Fruit fly (Drosophila melanogaster) whole organism, embryonic: Measurements from ENCODE around the gene CG10750.

Experiments
- Bdp1 ChIP-seq: fragments of 200-800 bp; sonication (Bioruptor generic); optimal IDR thresholded peaks from 3 replicates; lab custom pipeline; 2016; ENCODE audit warnings: missing biosample characterization, missing genetic modification characterization
- CG10267 ChIP-seq: fragments of 200-800 bp; sonication (Bioruptor generic); optimal IDR thresholded peaks from 2 replicates; lab custom pipeline; 2018; ENCODE audit warnings: missing biosample characterization, mild to moderate bottlenecking, missing genetic modification characterization, moderate library complexity
- CG10462 ChIP-seq: fragments of 200-800 bp; sonication (Bioruptor generic); optimal IDR thresholded peaks from 2 replicates; lab custom pipeline; 2016; ENCODE audit warnings: missing biosample characterization, missing genetic modification characterization
- CG10979 ChIP-seq: fragments of 200-800 bp; sonication (Bioruptor generic); optimal IDR thresholded peaks from 2 replicates; lab custom pipeline; 2018; ENCODE audit warnings: missing biosample characterization, mild to moderate bottlenecking, missing genetic modification characterization, moderate library complexity
- CG11560 ChIP-seq: fragments of 200-800 bp; sonication (Bioruptor generic); IDR thresholded peaks from 3 replicates; pipeline ENCODE4 v1.3.6; 2022; ENCODE audit warnings: missing biosample characterization, missing genetic modification characterization
- CG12659 ChIP-seq: fragments of 200-800 bp; sonication (Bioruptor generic); optimal IDR thresholded peaks from 3 replicates; lab custom pipeline; 2017; ENCODE audit warnings: mild to moderate bottlenecking, missing biosample characterization, missing genetic modification reagents, missing genetic modification characterization
- CG15601 ChIP-seq: fragments of 200-800 bp; sonication (Bioruptor generic); optimal IDR thresholded peaks from 3 replicates; lab custom pipeline; 2019; ENCODE audit warnings: missing biosample characterization, mild to moderate bottlenecking, missing genetic modification characterization, moderate library complexity
- CG16779 ChIP-seq: fragments of 200-800 bp; sonication (Bioruptor generic); IDR thresholded peaks from 2 replicates; pipeline ENCODE4 v1.3.6; 2022; ENCODE audit warnings: missing biosample characterization, missing genetic modification characterization
- CG16863 ChIP-seq: fragments of 200-800 bp; sonication (Bioruptor generic); optimal IDR thresholded peaks from 3 replicates; lab custom pipeline; 2016; ENCODE audit warnings: missing biosample characterization, missing genetic modification characterization
- CG2875 ChIP-seq: fragments of 200-800 bp; sonication (Bioruptor generic); optimal IDR thresholded peaks from 2 replicates; lab custom pipeline; 2017; ENCODE audit warnings: missing biosample characterization, mild to moderate bottlenecking, missing genetic modification characterization, missing genetic modification reagents
- CG2889 ChIP-seq: fragments of 200-800 bp; sonication (Bioruptor generic); IDR thresholded peaks from 3 replicates; pipeline ENCODE4 v1.3.6; 2022; ENCODE audit warnings: missing biosample characterization, missing genetic modification characterization
- CG4424 ChIP-seq: fragments of 200-800 bp; sonication (Bioruptor generic); optimal IDR thresholded peaks from 3 replicates; lab custom pipeline; 2016; ENCODE audit warnings: missing biosample characterization, missing genetic modification characterization
- CG4617 ChIP-seq: fragments of 200-800 bp; sonication (Bioruptor generic); optimal IDR thresholded peaks from 3 replicates; lab custom pipeline; 2016; ENCODE audit warnings: missing biosample characterization, missing genetic modification characterization, borderline replicate concordance
- CG7357 ChIP-seq: fragments of 200-800 bp; sonication (Bioruptor generic); IDR thresholded peaks from 3 replicates; pipeline ENCODE4 v1.3.6; 2022; ENCODE audit warnings: missing biosample characterization, missing genetic modification characterization
- CG7556 ChIP-seq: fragments of 200-800 bp; sonication (Bioruptor generic); optimal IDR thresholded peaks from 2 replicates; lab custom pipeline; 2017; ENCODE audit warnings: missing biosample characterization, mild to moderate bottlenecking, missing genetic modification characterization
- CG7928 ChIP-seq: fragments of 200-800 bp; sonication (Bioruptor generic); optimal IDR thresholded peaks from 2 replicates; lab custom pipeline; 2017; ENCODE audit warnings: missing biosample characterization, mild to moderate bottlenecking, missing genetic modification characterization
- CG8281 ChIP-seq: fragments of 200-800 bp; sonication (Bioruptor generic); optimal IDR thresholded peaks from 2 replicates; lab custom pipeline; 2018; ENCODE audit warnings: missing biosample characterization, mild to moderate bottlenecking, missing genetic modification characterization, moderate library complexity
- Camta ChIP-seq: fragments of 200-800 bp; sonication (Bioruptor generic); optimal IDR thresholded peaks from 2 replicates; lab custom pipeline; 2016; ENCODE audit warnings: missing biosample characterization, missing genetic modification characterization
- Dip2 ChIP-seq: fragments of 200-800 bp; sonication (Bioruptor generic); IDR thresholded peaks from 2 replicates; pipeline ENCODE4 v1.3.6; 2022; ENCODE audit warnings: missing biosample characterization, missing genetic modification characterization
- E2f2 ChIP-seq: fragments of 200-800 bp; sonication (Bioruptor generic); IDR thresholded peaks from 2 replicates; pipeline ENCODE4 v1.3.6; 2022; ENCODE audit warnings: missing biosample characterization, missing genetic modification characterization
- H2.0 ChIP-seq: fragments of 200-800 bp; sonication (Bioruptor generic); IDR thresholded peaks from 2 replicates; pipeline ENCODE4 v1.3.6; 2022; ENCODE audit warnings: missing biosample characterization, missing genetic modification characterization
- HLH4C ChIP-seq: fragments of 200-800 bp; sonication (Bioruptor generic); IDR thresholded peaks from 3 replicates; pipeline ENCODE4 v1.3.6; 2022; ENCODE audit warnings: missing biosample characterization, missing genetic modification characterization; ENCODE audit not compliant: partially characterized antibody
- Jarid2 ChIP-seq: fragments of 200-800 bp; sonication (Bioruptor generic); optimal IDR thresholded peaks from 3 replicates; lab custom pipeline; 2017; ENCODE audit warnings: mild to moderate bottlenecking, missing biosample characterization, missing genetic modification reagents, missing genetic modification characterization
- Med ChIP-seq: fragments of 200-800 bp; sonication (Bioruptor generic); peaks from one replicate; lab custom pipeline; 2016; ENCODE audit warnings: missing biosample characterization, missing genetic modification characterization, mild to moderate bottlenecking, inconsistent platforms, moderate library complexity
- NK7.1 ChIP-seq: fragments of 200-800 bp; sonication (Bioruptor generic); optimal IDR thresholded peaks from 3 replicates; lab custom pipeline; 2016; ENCODE audit warnings: missing biosample characterization, missing genetic modification characterization
- Ravus ChIP-seq: fragments of 200-800 bp; sonication (Bioruptor generic); IDR thresholded peaks from 2 replicates; pipeline ENCODE4 v1.3.6; 2022; ENCODE audit warnings: missing biosample characterization, missing genetic modification characterization
- Sry-δ ChIP-seq: fragments of 200-800 bp; sonication (Bioruptor generic); optimal IDR thresholded peaks from 2 replicates; lab custom pipeline; 2016; ENCODE audit warnings: missing biosample characterization, missing genetic modification characterization
- Ssrp ChIP-seq: fragments of 200-800 bp; sonication (Bioruptor generic); optimal IDR thresholded peaks from 2 replicates; lab custom pipeline; 2018; ENCODE audit warnings: missing biosample characterization, mild to moderate bottlenecking, missing genetic modification characterization, moderate library complexity
- TFAM ChIP-seq: fragments of 200-800 bp; sonication (Bioruptor generic); optimal IDR thresholded peaks from 2 replicates; lab custom pipeline; 2017; ENCODE audit warnings: missing biosample characterization, missing genetic modification characterization, inconsistent platforms
- ato ChIP-seq: fragments of 200-800 bp; sonication (Bioruptor generic); IDR thresholded peaks from 2 replicates; pipeline ENCODE4 v1.3.6; 2022; ENCODE audit warnings: missing biosample characterization, missing genetic modification characterization; ENCODE audit not compliant: partially characterized antibody
- az2 ChIP-seq: fragments of 200-800 bp; sonication (Bioruptor generic); optimal IDR thresholded peaks from 3 replicates; lab custom pipeline; 2016; ENCODE audit warnings: missing biosample characterization, missing genetic modification characterization
- jumu ChIP-seq: fragments of 200-800 bp; sonication (Bioruptor generic); optimal IDR thresholded peaks from 3 replicates; lab custom pipeline; 2016; ENCODE audit warnings: missing biosample characterization, missing genetic modification characterization
- nau ChIP-seq: fragments of 200-800 bp; sonication (Bioruptor generic); optimal IDR thresholded peaks from 3 replicates; lab custom pipeline; 2017; ENCODE audit warnings: missing biosample characterization, mild to moderate bottlenecking, missing genetic modification characterization, missing genetic modification reagents
- nerfin-2 ChIP-seq: fragments of 200-800 bp; sonication (Bioruptor generic); IDR thresholded peaks from 2 replicates; pipeline ENCODE4 v1.3.6; 2022; ENCODE audit warnings: missing biosample characterization, missing genetic modification characterization; ENCODE audit not compliant: partially characterized antibody
- scrt ChIP-seq: fragments of 200-800 bp; sonication (Bioruptor generic); optimal IDR thresholded peaks from 2 replicates; lab custom pipeline; 2018; ENCODE audit warnings: missing biosample characterization, mild to moderate bottlenecking, missing genetic modification characterization, moderate library complexity
- sens ChIP-seq: fragments of 200-800 bp; sonication (Bioruptor generic); peaks from one replicate; lab custom pipeline; 2016; ENCODE audit warnings: missing biosample characterization, missing genetic modification characterization
- trem ChIP-seq: fragments of 200-800 bp; optimal IDR thresholded peaks from 3 replicates; lab custom pipeline; 2019; ENCODE audit warnings: missing biosample characterization, mild to moderate bottlenecking, missing genetic modification characterization, moderate library complexity
- vfl ChIP-seq: fragments of 200-800 bp; sonication (Bioruptor generic); optimal IDR thresholded peaks from 2 replicates; lab custom pipeline; 2016; ENCODE audit warnings: missing biosample characterization, missing genetic modification characterization
- zen ChIP-seq: fragments of 200-800 bp; sonication (Bioruptor generic); optimal IDR thresholded peaks from 3 replicates; lab custom pipeline; 2018; ENCODE audit warnings: missing biosample characterization, mild to moderate bottlenecking, missing genetic modification characterization, moderate library complexity
- zfh1 ChIP-seq: fragments of 200-800 bp; sonication (Bioruptor generic); IDR thresholded peaks from 3 replicates; pipeline ENCODE4 v1.3.6; 2022; ENCODE audit warnings: missing biosample characterization, missing genetic modification characterization

The CG10750 gene

DNA sequence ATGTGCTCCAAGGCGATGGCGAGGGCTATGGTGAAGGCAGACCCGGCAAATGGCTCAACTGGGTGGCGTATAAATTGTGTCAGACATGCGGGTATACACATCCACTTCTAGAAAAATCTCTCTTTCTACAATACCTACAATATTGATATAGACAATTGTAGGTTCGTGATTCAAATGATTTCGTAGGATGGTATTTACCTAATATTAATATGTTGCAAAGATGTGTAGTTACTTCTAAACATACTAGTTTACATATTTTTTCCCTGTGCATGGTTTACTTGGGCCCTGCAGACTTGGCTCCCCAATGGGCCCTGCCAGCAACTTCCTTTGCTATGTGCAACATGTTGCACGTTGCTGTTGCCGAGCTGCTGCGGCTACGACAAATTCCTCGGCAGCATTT, 42.0 kb downstream of the CG10750 start (continued):
- TF ChIP-seq CG10979 (tag; lab: Kevin White, UChicago), result peak; percentile 81
- peak; percentile 45; the same call in 1 of the 2 replicates for TF ChIP-seq H2.0
- TF ChIP-seq CG8281 (tag; lab: Kevin White, UChicago), result no peak
- TF ChIP-seq E2f2 (GFP tag; lab: Robert Waterston, UW), result no peak; the same call in 1 of the 2 replicates
- no peak for TF ChIP-seq Camta (GFP tag; lab: Kevin White, UChicago)
- TF ChIP-seq trem (tag; lab: Kevin White, UChicago), result peak; percentile 34
- peak; percentile 64 for TF ChIP-seq Ssrp (tag; lab: Kevin White, UChicago)
- TF ChIP-seq zfh1 (GFP tag; lab: Robert Waterston, UW), result peak; percentile 63; the same call in 2 of the 3 replicates
- no peak for TF ChIP-seq CG10462 (GFP tag; lab: Kevin White, UChicago)
- TF ChIP-seq nerfin-2 (GFP tag; lab: Robert Waterston, UW), result no peak
- no peak for TF ChIP-seq NK7.1 (GFP tag; lab: Kevin White, UChicago)
- TF ChIP-seq TFAM, result no peak
- TF ChIP-seq CG10267 (tag; lab: Kevin White, UChicago), result peak; percentile 56
- no peak for TF ChIP-seq Ravus (GFP tag; lab: Robert Waterston, UW)
- no peak for TF ChIP-seq Jarid2
- no peak for TF ChIP-seq CG11560 (tag; lab: Robert Waterston, UW)
- no peak for TF ChIP-seq CG4617 (GFP tag; lab: Kevin White, UChicago)
- TF ChIP-seq CG2889 (GFP tag; lab: Robert Waterston, UW), result no peak
- TF ChIP-seq Bdp1 (GFP tag; lab: Kevin White, UChicago), result peak; percentile 5
- TF ChIP-seq CG7556 (GFP tag; lab: Kevin White, UChicago), result peak; percentile 26
- TF ChIP-seq CG4424 (GFP tag; lab: Kevin White, UChicago), result peak; percentile 70
- no peak for TF ChIP-seq zen (tag; lab: Kevin White, UChicago)
- no peak for TF ChIP-seq CG16779 (GFP tag; lab: Robert Waterston, UW)
- peak; percentile 1 for TF ChIP-seq CG12659
- no peak for TF ChIP-seq ato (GFP tag; lab: Robert Waterston, UW)
- peak; percentile 58 for TF ChIP-seq az2
- TF ChIP-seq CG16863 (GFP tag; lab: Kevin White, UChicago), result peak; percentile 42
- TF ChIP-seq HLH4C (GFP tag; lab: Robert Waterston, UW), result no peak
- TF ChIP-seq CG7928 (GFP tag; lab: Kevin White, UChicago), result no peak
- TF ChIP-seq nau (GFP tag; lab: Kevin White, UChicago), result no peak
- TF ChIP-seq CG7357, result peak; percentile 13; the same call in 1 of the 3 replicates
- TF ChIP-seq Sry-δ (GFP tag; lab: Kevin White, UChicago), result no peak
- TF ChIP-seq CG15601, result peak; percentile 55
- no peak for TF ChIP-seq scrt (GFP tag; lab: Kevin White, UChicago)
- TF ChIP-seq jumu (GFP tag; lab: Kevin White, UChicago), result no peak
- no peak for TF ChIP-seq Dip2 (GFP tag; lab: Robert Waterston, UW)
- peak; percentile 50 for TF ChIP-seq CG2875 (GFP tag; lab: Kevin White, UChicago)
- TF ChIP-seq, all 482 proteins: peak for 130

DNA sequence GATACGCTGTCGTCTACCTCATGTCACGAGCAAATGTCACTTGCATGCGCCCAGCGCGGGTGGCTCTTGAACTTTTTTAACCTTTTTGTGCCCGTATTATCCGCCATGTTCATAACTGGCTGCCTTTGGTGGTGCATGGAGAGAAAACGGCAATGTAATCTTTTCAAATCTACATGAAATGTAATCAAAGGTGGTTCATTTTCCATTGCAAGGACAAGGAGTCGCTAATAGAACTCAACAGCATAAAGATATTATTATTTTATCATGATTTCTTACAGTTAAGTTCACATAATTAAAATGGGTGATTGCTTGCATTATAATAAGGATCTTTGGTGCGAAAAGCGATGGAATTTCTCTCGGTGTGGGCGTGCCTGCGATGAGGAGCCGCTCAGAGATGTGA, 42.7 kb downstream of the CG10750 start:
- TF ChIP-seq vfl (GFP tag; lab: Kevin White, UChicago), result no peak
- peak; percentile 49 for TF ChIP-seq sens
- peak; percentile 46 for TF ChIP-seq Med (GFP tag; lab: Kevin White, UChicago)
